Fruit fly (Drosophila melanogaster): Measurements from ENCODE around the gene Cyp313a4.

DNA sequence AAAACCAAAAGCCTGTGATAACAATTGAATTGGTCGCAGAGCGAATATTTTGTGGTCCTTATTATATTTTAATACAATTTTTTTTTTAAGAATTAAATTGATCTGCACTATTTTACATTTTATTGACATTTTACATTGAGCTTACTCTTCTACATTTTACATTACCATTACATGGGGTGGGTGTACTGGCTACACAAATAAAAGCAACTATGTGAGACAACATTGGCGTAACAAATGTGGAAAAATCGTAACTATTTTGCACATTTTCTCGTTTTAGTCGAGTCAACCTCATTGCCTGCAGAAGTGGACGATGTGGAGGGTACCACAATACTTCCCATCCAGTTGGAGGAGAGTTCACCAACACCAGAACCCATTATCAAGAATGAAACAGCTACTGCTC, 30.6 kb downstream of the Cyp313a4 start:
- TF ChIP-seq Smox (GFP tag; optimal IDR thresholded peaks at IDR 0.05) (no peak), Hr38 (GFP tag; optimal IDR thresholded peaks at IDR 0.05) (no peak), dac (GFP tag; optimal IDR thresholded peaks at IDR 0.05) (no peak), CG1621 (tag; optimal IDR thresholded peaks at IDR 0.05) (no peak), Met (GFP tag; optimal IDR thresholded peaks at IDR 0.05) (no peak), CG16779 (tag; optimal IDR thresholded peaks at IDR 0.05) (no peak), vri (GFP tag; optimal IDR thresholded peaks at IDR 0.05) (no peak), Sox14 (GFP tag; optimal IDR thresholded peaks at IDR 0.05) (no peak), CG8319 (GFP tag; optimal IDR thresholded peaks at IDR 0.05) (no peak), Lpt (GFP tag; optimal IDR thresholded peaks at IDR 0.05) (no peak), OdsH (GFP tag; optimal IDR thresholded peaks at IDR 0.05) (no peak), Hr39 (GFP tag; optimal IDR thresholded peaks at IDR 0.05) (no peak), lz (GFP tag; optimal IDR thresholded peaks at IDR 0.05) (no peak)

All from whole organism, prepupa.